Fruit fly (Drosophila melanogaster) whole organism, embryonic: ENCODE results near the gene lmd.

Source experiments
- Abd-B ChIP-seq: fragments of 200-800 bp; sonication (Bioruptor generic); optimal IDR thresholded peaks from 2 replicates; lab custom pipeline; 2018; ENCODE audit warnings: missing biosample characterization, mild to moderate bottlenecking, missing genetic modification characterization, moderate library complexity
- CG10147 ChIP-seq: fragments of 200-800 bp; sonication (Bioruptor generic); optimal IDR thresholded peaks from 2 replicates; lab custom pipeline; 2019; ENCODE audit warnings: missing biosample characterization, mild to moderate bottlenecking, missing genetic modification characterization, moderate library complexity
- CG13287 ChIP-seq: fragments of 200-800 bp; sonication (Bioruptor generic); IDR thresholded peaks from 2 replicates; pipeline ENCODE4 v1.3.6; 2022; ENCODE audit warnings: missing biosample characterization, missing genetic modification characterization; ENCODE audit not compliant: partially characterized antibody
- CG13424 ChIP-seq: fragments of 200-800 bp; sonication (Bioruptor generic); optimal IDR thresholded peaks from 2 replicates; lab custom pipeline; 2019; ENCODE audit warnings: missing biosample characterization, mild to moderate bottlenecking, missing genetic modification characterization, moderate library complexity
- CG16863 ChIP-seq: fragments of 200-800 bp; sonication (Bioruptor generic); optimal IDR thresholded peaks from 3 replicates; lab custom pipeline; 2016; ENCODE audit warnings: missing biosample characterization, missing genetic modification characterization
- CG17385 ChIP-seq: fragments of 200-800 bp; sonication (Bioruptor generic); optimal IDR thresholded peaks from 3 replicates; lab custom pipeline; 2018; ENCODE audit warnings: missing biosample characterization, mild to moderate bottlenecking, missing genetic modification characterization
- CG17612 ChIP-seq: fragments of 200-800 bp; sonication (Bioruptor generic); IDR thresholded peaks from 2 replicates; pipeline ENCODE4 v1.3.6; 2022; ENCODE audit warnings: missing biosample characterization, missing genetic modification characterization
- CG18476 ChIP-seq: fragments of 200-800 bp; sonication (Bioruptor generic); optimal IDR thresholded peaks from 2 replicates; lab custom pipeline; 2016; ENCODE audit warnings: missing biosample characterization, mild to moderate bottlenecking, missing genetic modification characterization
- CG3065 ChIP-seq: fragments of 200-800 bp; sonication (Bioruptor generic); optimal IDR thresholded peaks from 2 replicates; lab custom pipeline; 2016; ENCODE audit warnings: missing biosample characterization, missing genetic modification characterization
- CG33557 ChIP-seq: fragments of 200-800 bp; sonication (Bioruptor generic); optimal IDR thresholded peaks from 2 replicates; lab custom pipeline; 2019; ENCODE audit warnings: missing biosample characterization, mild to moderate bottlenecking, missing genetic modification characterization, moderate library complexity
- CG4360 ChIP-seq: fragments of 200-800 bp; sonication (Bioruptor generic); IDR thresholded peaks from 2 replicates; pipeline ENCODE4 v1.3.6; 2022; ENCODE audit warnings: missing biosample characterization, missing genetic modification characterization
- CG6689 ChIP-seq: fragments of 200-800 bp; sonication (Bioruptor generic); IDR thresholded peaks from 2 replicates; pipeline ENCODE4 v1.3.6; 2022; ENCODE audit warnings: missing biosample characterization, missing genetic modification characterization
- CG7372 ChIP-seq: fragments of 200-800 bp; sonication (Bioruptor generic); IDR thresholded peaks from 2 replicates; pipeline ENCODE4 v1.3.6; 2022; ENCODE audit warnings: missing biosample characterization, missing genetic modification characterization
- CG8290 ChIP-seq, 3 experiments: fragments of 200-800 bp; sonication (Bioruptor generic); optimal IDR thresholded peaks; 2 replicates each; lab custom pipeline; 2016 to 2019; ENCODE audit warnings: missing biosample characterization in 3 of 3, missing genetic modification characterization in 3 of 3, mild to moderate bottlenecking in 2 of 3, moderate library complexity in 1 of 3
- CrebB ChIP-seq: fragments of 200-800 bp; sonication (Bioruptor generic); optimal IDR thresholded peaks from 3 replicates; lab custom pipeline; 2018; ENCODE audit warnings: missing biosample characterization, mild to moderate bottlenecking, missing genetic modification characterization
- Doc3 ChIP-seq: fragments of 200-800 bp; sonication (Bioruptor generic); IDR thresholded peaks from 3 replicates; pipeline ENCODE4 v1.3.6; 2022; ENCODE audit warnings: missing biosample characterization, missing genetic modification characterization; ENCODE audit not compliant: partially characterized antibody
- Dref ChIP-seq: fragments of 200-800 bp; sonication (Bioruptor generic); IDR thresholded peaks from 2 replicates; pipeline ENCODE4 v1.3.6; 2022; ENCODE audit warnings: missing biosample characterization, missing genetic modification characterization
- HLH3B ChIP-seq: fragments of 200-800 bp; sonication (Bioruptor generic); IDR thresholded peaks from 2 replicates; pipeline ENCODE4 v1.3.6; 2022; ENCODE audit warnings: missing biosample characterization, missing genetic modification characterization
- HmgZ ChIP-seq: fragments of 200-800 bp; sonication (Bioruptor generic); optimal IDR thresholded peaks from 2 replicates; lab custom pipeline; 2018; ENCODE audit warnings: missing biosample characterization, mild to moderate bottlenecking, missing genetic modification characterization
- Hmr ChIP-seq: fragments of 200-800 bp; sonication (Bioruptor generic); optimal IDR thresholded peaks from 3 replicates; lab custom pipeline; 2017; ENCODE audit warnings: mild to moderate bottlenecking, missing biosample characterization, missing genetic modification reagents, missing genetic modification characterization
- Kr ChIP-seq: fragments of 200-800 bp; sonication (Bioruptor generic); optimal IDR thresholded peaks from 2 replicates; lab custom pipeline; 2017; ENCODE audit warnings: missing biosample characterization, mild to moderate bottlenecking, missing genetic modification characterization
- MBD-R2 ChIP-seq: fragments of 200-800 bp; sonication (Bioruptor generic); IDR thresholded peaks from 2 replicates; pipeline ENCODE4 v1.3.6; 2022; ENCODE audit warnings: missing biosample characterization, missing genetic modification characterization
- Max ChIP-seq: fragments of 200-800 bp; sonication (Bioruptor generic); optimal IDR thresholded peaks from 2 replicates; lab custom pipeline; 2016; ENCODE audit warnings: missing biosample characterization, mild to moderate bottlenecking, missing genetic modification characterization
- Med ChIP-seq: fragments of 200-800 bp; sonication (Bioruptor generic); peaks from one replicate; lab custom pipeline; 2016; ENCODE audit warnings: missing biosample characterization, missing genetic modification characterization, mild to moderate bottlenecking, inconsistent platforms, moderate library complexity
- NC2α ChIP-seq: fragments of 200-800 bp; sonication (Bioruptor generic); optimal IDR thresholded peaks from 2 replicates; lab custom pipeline; 2016; ENCODE audit warnings: missing biosample characterization, missing genetic modification characterization
- Optix ChIP-seq: fragments of 200-800 bp; sonication (Bioruptor generic); IDR thresholded peaks from 3 replicates; pipeline ENCODE4 v1.3.6; 2022; ENCODE audit warnings: missing biosample characterization, missing genetic modification characterization
- Ravus ChIP-seq: fragments of 200-800 bp; sonication (Bioruptor generic); IDR thresholded peaks from 2 replicates; pipeline ENCODE4 v1.3.6; 2022; ENCODE audit warnings: missing biosample characterization, missing genetic modification characterization
- Scr ChIP-seq: fragments of 200-800 bp; sonication (Bioruptor generic); IDR thresholded peaks from 2 replicates; pipeline ENCODE4 v1.3.6; 2022; ENCODE audit warnings: missing biosample characterization, missing genetic modification characterization; ENCODE audit not compliant: partially characterized antibody
- Sox102F ChIP-seq: fragments of 200-800 bp; sonication (Bioruptor generic); optimal IDR thresholded peaks from 2 replicates; lab custom pipeline; 2018; ENCODE audit warnings: missing biosample characterization, mild to moderate bottlenecking, missing genetic modification characterization, moderate library complexity
- Sry-δ ChIP-seq: fragments of 200-800 bp; sonication (Bioruptor generic); optimal IDR thresholded peaks from 2 replicates; lab custom pipeline; 2016; ENCODE audit warnings: missing biosample characterization, missing genetic modification characterization
- abd-A ChIP-seq: fragments of 200-800 bp; sonication (Bioruptor generic); optimal IDR thresholded peaks from 3 replicates; lab custom pipeline; 2019; ENCODE audit warnings: missing biosample characterization, mild to moderate bottlenecking, missing genetic modification characterization, moderate library complexity
- chinmo ChIP-seq: fragments of 200-800 bp; sonication (Bioruptor generic); IDR thresholded peaks from 4 replicates; pipeline ENCODE4 v1.3.6; 2022; ENCODE audit warnings: missing biosample characterization, missing genetic modification characterization; ENCODE audit not compliant: partially characterized antibody
- crp ChIP-seq, 2 experiments: fragments of 200-800 bp; sonication (Bioruptor generic); optimal IDR thresholded peaks; 2 replicates in 1 of 2; 3 replicates in 1 of 2; lab custom pipeline; 2017; ENCODE audit warnings: missing biosample characterization in 2 of 2, missing genetic modification characterization in 2 of 2, mild to moderate bottlenecking in 1 of 2, moderate library complexity in 1 of 2
- esg ChIP-seq: fragments of 200-800 bp; sonication (Bioruptor generic); conservative IDR thresholded peaks from 2 replicates; pipeline ENCODE4 v1.3.6; 2022; ENCODE audit warnings: missing biosample characterization, missing genetic modification characterization
- fru ChIP-seq: fragments of >200 bp; optimal IDR thresholded peaks from 2 replicates; lab custom pipeline; 2017
- gce ChIP-seq: fragments of 200-800 bp; sonication (Bioruptor generic); IDR thresholded peaks from 3 replicates; pipeline ENCODE4 v1.3.6; 2022; ENCODE audit warnings: missing biosample characterization, missing genetic modification characterization
- gro ChIP-seq: fragments of 200-800 bp; sonication (Bioruptor generic); optimal IDR thresholded peaks from 2 replicates; lab custom pipeline; 2016; ENCODE audit warnings: missing biosample characterization, missing genetic modification characterization
- hb ChIP-seq: fragments of 200-800 bp; sonication (Bioruptor generic); IDR thresholded peaks from 3 replicates; pipeline ENCODE4 v1.3.6; 2022; ENCODE audit warnings: missing biosample characterization, missing genetic modification characterization; ENCODE audit not compliant: partially characterized antibody
- ind ChIP-seq: fragments of 200-800 bp; sonication (Bioruptor generic); optimal IDR thresholded peaks from 3 replicates; lab custom pipeline; 2016; ENCODE audit warnings: missing biosample characterization, missing genetic modification characterization
- kay ChIP-seq: fragments of 200-800 bp; sonication (Bioruptor generic); optimal IDR thresholded peaks from 2 replicates; lab custom pipeline; 2016; ENCODE audit warnings: missing biosample characterization, missing genetic modification characterization
- knrl ChIP-seq: fragments of 200-800 bp; sonication (Bioruptor generic); IDR thresholded peaks from 3 replicates; pipeline ENCODE4 v1.3.6; 2022; ENCODE audit warnings: missing biosample characterization, missing genetic modification characterization; ENCODE audit not compliant: partially characterized antibody
- oc ChIP-seq: fragments of 200-800 bp; sonication (Bioruptor generic); optimal IDR thresholded peaks from 2 replicates; lab custom pipeline; 2018; ENCODE audit warnings: missing biosample characterization, mild to moderate bottlenecking, missing genetic modification characterization, moderate library complexity
- odd ChIP-seq: fragments of 200-800 bp; sonication (Bioruptor generic); optimal IDR thresholded peaks from 2 replicates; lab custom pipeline; 2017; ENCODE audit warnings: missing biosample characterization, mild to moderate bottlenecking, missing genetic modification characterization
- prd ChIP-seq, 3 experiments: fragments of >200 bp in 2 of 3; fragments of 200-800 bp in 1 of 3; sonication (Bioruptor generic) in 1 of 3; optimal IDR thresholded peaks in 2 of 3; IDR thresholded peaks in 1 of 3; 2 replicates in 2 of 3; 3 replicates in 1 of 3; pipeline versions ENCODE4 v1.3.6 to Lab custom; 2017 to 2022; ENCODE audit warnings: missing biosample characterization in 1 of 3, missing genetic modification characterization in 1 of 3
- run ChIP-seq: fragments of 200-800 bp; sonication (Bioruptor generic); optimal IDR thresholded peaks from 3 replicates; lab custom pipeline; 2018; ENCODE audit warnings: missing biosample characterization, mild to moderate bottlenecking, missing genetic modification characterization
- seq ChIP-seq: fragments of 200-800 bp; sonication (Bioruptor generic); IDR thresholded peaks from 2 replicates; pipeline ENCODE4 v1.3.6; 2022; ENCODE audit warnings: missing biosample characterization, missing genetic modification characterization
- shn ChIP-seq: fragments of 200-800 bp; sonication (Bioruptor generic); optimal IDR thresholded peaks from 3 replicates; lab custom pipeline; 2016; ENCODE audit warnings: missing biosample characterization, missing genetic modification characterization
- unc-4 ChIP-seq: fragments of 200-800 bp; sonication (Bioruptor generic); IDR thresholded peaks from 2 replicates; pipeline ENCODE4 v1.3.6; 2022; ENCODE audit warnings: missing biosample characterization, missing genetic modification characterization; ENCODE audit not compliant: partially characterized antibody
- zf30C ChIP-seq: fragments of 200-800 bp; sonication (Bioruptor generic); optimal IDR thresholded peaks from 3 replicates; lab custom pipeline; 2018; ENCODE audit warnings: missing biosample characterization, mild to moderate bottlenecking, missing genetic modification characterization

Gene lmd

DNA sequence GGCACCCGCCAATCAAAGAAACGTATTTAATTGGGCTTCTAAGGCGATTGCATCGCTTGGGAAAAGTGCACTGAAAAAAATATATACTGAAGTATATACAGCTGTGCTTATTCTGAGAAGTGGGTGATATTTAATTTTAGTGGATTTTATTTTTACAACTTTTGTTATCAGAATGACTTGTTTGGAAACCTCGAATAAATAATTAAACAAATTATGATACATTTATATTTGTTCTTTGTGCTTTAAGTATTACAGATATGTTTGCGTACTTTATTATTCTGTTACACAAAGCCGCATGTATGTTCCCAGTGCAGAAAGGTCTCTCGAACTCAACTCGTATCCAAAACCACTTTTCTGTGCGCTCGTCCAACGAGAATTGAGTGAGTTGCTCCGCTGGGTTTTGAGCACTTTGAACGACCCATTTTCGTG, 22.2 kb upstream of the lmd start (continued):
- TF ChIP-seq Med (GFP tag; lab: Kevin White, UChicago) (peak; percentile 71), CG13424 (tag; lab: Kevin White, UChicago) (peak; percentile 88), kay (peak; percentile 50), HmgZ (tag; lab: Kevin White, UChicago) (peak; percentile 55), chinmo (GFP tag; lab: Robert Waterston, UW) (no peak), Sry-δ (no peak), run (tag; lab: Kevin White, UChicago) (peak; percentile 64), oc (tag; lab: Kevin White, UChicago) (peak; percentile 66), seq (GFP tag; lab: Robert Waterston, UW) (peak; percentile 55; the same call in 1 of the 2 replicates), zf30C (peak; percentile 57), ind (peak; percentile 72), shn (GFP tag; lab: Kevin White, UChicago) (no peak), fru (lab: Kevin White, UChicago) (no peak), CG10147 (GFP tag; lab: Kevin White, UChicago) (peak; percentile 45), gce (no peak), CG7372 (GFP tag; lab: Robert Waterston, UW) (peak; percentile 63), CG18476 (GFP tag; lab: Kevin White, UChicago) (peak; percentile 58), Optix (GFP tag; lab: Robert Waterston, UW) (no peak), unc-4 (GFP tag; lab: Robert Waterston, UW) (no peak), NC2α (no peak), Hmr (GFP tag; lab: Kevin White, UChicago) (peak; percentile 71), Max (peak; percentile 53), Abd-B (GFP tag; lab: Kevin White, UChicago) (peak; percentile 70), crp (GFP tag; optimal IDR thresholded peaks at IDR 0.05; lab: Kevin White, UChicago) (peak in 1 of 2 experiments; percentile 20), Dref (no peak), HLH3B (GFP tag; lab: Robert Waterston, UW) (peak; percentile 59; the same call in 1 of the 2 replicates), prd (optimal IDR thresholded peaks at IDR 0.05; lab: Kevin White, UChicago) (no peak), prd (GFP tag; IDR thresholded peaks at IDR 0.05; lab: Robert Waterston, UW) (peak; percentile 75), CG6689 (peak; percentile 73), CG13287 (GFP tag; lab: Robert Waterston, UW) (no peak), Scr (GFP tag; lab: Robert Waterston, UW) (no peak), MBD-R2 (GFP tag; lab: Robert Waterston, UW) (no peak), odd (peak; percentile 63), CG3065 (GFP tag; lab: Kevin White, UChicago) (no peak), esg (GFP tag; lab: Robert Waterston, UW) (peak; percentile 60), Kr (no peak), CG17612 (GFP tag; lab: Robert Waterston, UW) (no peak; the same call in 1 of the 2 replicates), knrl (GFP tag; lab: Robert Waterston, UW) (no peak), CrebB (tag; lab: Kevin White, UChicago) (peak; percentile 39), CG16863 (GFP tag; lab: Kevin White, UChicago) (peak; percentile 40), Ravus (GFP tag; lab: Robert Waterston, UW) (no peak; the same call in 1 of the 2 replicates), CG17385 (peak; percentile 78), Sox102F (GFP tag; lab: Kevin White, UChicago) (peak; percentile 84), CG8290 (GFP tag; optimal IDR thresholded peaks at IDR 0.05; lab: Kevin White, UChicago) (peak; percentile 48), CG8290 (tag; optimal IDR thresholded peaks at IDR 0.05; lab: Kevin White, UChicago) (no peak), abd-A (tag; lab: Kevin White, UChicago) (no peak), Doc3 (GFP tag; lab: Robert Waterston, UW) (no peak), hb (GFP tag; lab: Robert Waterston, UW) (no peak), CG33557 (no peak), gro (GFP tag; lab: Kevin White, UChicago) (peak; percentile 24), CG4360 (no peak)
